Fruit fly (Drosophila melanogaster): ENCODE results near the gene CG31955.

CG31955 gene

dm6 chr2L:3748691-3749090, 35.8 kb upstream of the CG31955 start (continued):
- TF ChIP-seq chm (GFP tag; IDR thresholded peaks at IDR 0.05) (0 out of 2 replicates have a peak, but pooled peaks have one; percentile 25), CG6654 (GFP tag; optimal IDR thresholded peaks at IDR 0.05) (no peak), Fer3 (tag; optimal IDR thresholded peaks at IDR 0.05) (peak; percentile 13), Bgb (GFP tag; IDR thresholded peaks at IDR 0.05; ENCODE audit: partially characterized antibody) (no peak), CG2889 (GFP tag; IDR thresholded peaks at IDR 0.05) (no peak), Neu2 (GFP tag; optimal IDR thresholded peaks at IDR 0.05; ENCODE audit: borderline replicate concordance) (no peak), Stat92E (GFP tag; optimal IDR thresholded peaks at IDR 0.05) (no peak), pb (GFP tag; optimal IDR thresholded peaks at IDR 0.05) (no peak), unc-4 (GFP tag; IDR thresholded peaks at IDR 0.05; ENCODE audit: partially characterized antibody) (no peak), Dad (GFP tag; optimal IDR thresholded peaks at IDR 0.05) (no peak), disco-r (GFP tag; optimal IDR thresholded peaks at IDR 0.05) (no peak), en (GFP tag; optimal IDR thresholded peaks at IDR 0.05) (no peak), luna (GFP tag; optimal IDR thresholded peaks at IDR 0.05) (no peak), CG31441 (GFP tag; IDR thresholded peaks at IDR 0.05) (no peak), CG31365 (tag; optimal IDR thresholded peaks at IDR 0.05) (no peak), gem (tag; optimal IDR thresholded peaks at IDR 0.05) (no peak), ci (GFP tag; IDR thresholded peaks at IDR 0.05) (peak; percentile 34; the same call in 1 of the 3 replicates), zfh2 (GFP tag; optimal IDR thresholded peaks at IDR 0.05) (no peak), CG4360 (GFP tag; IDR thresholded peaks at IDR 0.05) (no peak), CG1647 (GFP tag; optimal IDR thresholded peaks at IDR 0.05) (no peak), lov (optimal IDR thresholded peaks at IDR 0.05) (no peak), lov (GFP tag; IDR thresholded peaks at IDR 0.05) (no peak), lab (GFP tag; optimal IDR thresholded peaks at IDR 0.05) (peak; percentile 63), mam (GFP tag; optimal IDR thresholded peaks at IDR 0.05) (no peak), gcm (GFP tag; optimal IDR thresholded peaks at IDR 0.05) (no peak), CG34376 (GFP tag; optimal IDR thresholded peaks at IDR 0.05) (no peak), Nf-YB (GFP tag; optimal IDR thresholded peaks at IDR 0.05) (no peak), lbe (GFP tag; optimal IDR thresholded peaks at IDR 0.05) (no peak), CG16863 (GFP tag; optimal IDR thresholded peaks at IDR 0.05) (no peak), CG11085 (GFP tag; IDR thresholded peaks at IDR 0.05) (no peak), pros (GFP tag; optimal IDR thresholded peaks at IDR 0.05) (no peak), Xrp1 (GFP tag; IDR thresholded peaks at IDR 0.05) (no peak), Hr51 (GFP tag; optimal IDR thresholded peaks at IDR 0.05) (peak; percentile 25 to 26), Eip74EF (GFP tag; optimal IDR thresholded peaks at IDR 0.05) (no peak), trh (GFP tag; optimal IDR thresholded peaks at IDR 0.05) (peak; percentile 2), CG14710 (tag; optimal IDR thresholded peaks at IDR 0.05) (no peak), oc (tag; optimal IDR thresholded peaks at IDR 0.05) (no peak), CG16779 (GFP tag; IDR thresholded peaks at IDR 0.05) (no peak), p53 (GFP tag; optimal IDR thresholded peaks at IDR 0.05) (no peak), inv (GFP tag; IDR thresholded peaks at IDR 0.05; ENCODE audit: partially characterized antibody) (no peak), ara (GFP tag; IDR thresholded peaks at IDR 0.05) (no peak), ato (GFP tag; IDR thresholded peaks at IDR 0.05; ENCODE audit: partially characterized antibody) (no peak), sr (GFP tag; IDR thresholded peaks at IDR 0.05) (no peak), CG2116 (GFP tag; optimal IDR thresholded peaks at IDR 0.05) (no peak), Sry-β (GFP tag; optimal IDR thresholded peaks at IDR 0.05) (no peak), CG17359 (tag; optimal IDR thresholded peaks at IDR 0.05) (no peak), kni (GFP tag; optimal IDR thresholded peaks at IDR 0.05) (no peak), Elba2 (GFP tag; optimal IDR thresholded peaks at IDR 0.05) (no peak), Rx (GFP tag; IDR thresholded peaks at IDR 0.05) (no peak), esg (GFP tag; conservative IDR thresholded peaks at IDR 0.05) (no peak), CG10462 (GFP tag; optimal IDR thresholded peaks at IDR 0.05) (no peak)

Data from whole organism, embryonic.